Worm (Caenorhabditis elegans) whole organism, L4 larva: ENCODE data around the gene suds-3.

Source experiments
- F44E2.7 ChIP-seq: fragments of 200-800 bp; sonication (Bioruptor generic); IDR thresholded peaks from 2 replicates; pipeline ENCODE4 v2.1.2; 2022; ENCODE audit warnings: missing genetic modification characterization, missing compliant biosample characterization
- R02D3.7 ChIP-seq: fragments of 150-350 bp; sonication (generic microtip); optimal IDR thresholded peaks from 3 replicates; lab custom pipeline; 2014; ENCODE audit warnings: missing biosample characterization, missing genetic modification characterization
- Y105C5A.15 ChIP-seq: fragments of 200-800 bp; sonication (Bioruptor generic); IDR thresholded peaks from 2 replicates; pipeline ENCODE4 v1.3.6; 2022; ENCODE audit warnings: missing genetic modification characterization, missing compliant biosample characterization
- Y75B8A.6 ChIP-seq: fragments of 200-800 bp; sonication (Bioruptor generic); IDR thresholded peaks from 2 replicates; pipeline ENCODE4 v1.3.6; 2022; ENCODE audit warnings: missing genetic modification reagents, missing genetic modification characterization, missing compliant biosample characterization
- aly-2 ChIP-seq: sonication (generic microtip); optimal IDR thresholded peaks from 2 replicates; lab custom pipeline; 2018; ENCODE audit warnings: missing biosample characterization, missing genetic modification characterization
- ama-1 ChIP-seq: fragments of 150-350 bp; optimal IDR thresholded peaks from 2 replicates; lab custom pipeline; 2014; ENCODE audit warnings: inconsistent platforms, mixed read lengths
- attf-4 ChIP-seq: sonication (generic microtip); optimal IDR thresholded peaks from 3 replicates; lab custom pipeline; 2017; ENCODE audit warnings: missing biosample characterization, missing genetic modification characterization
- ceh-32 ChIP-seq: sonication (generic microtip); optimal IDR thresholded peaks from 2 replicates; lab custom pipeline; 2016; ENCODE audit warnings: mild to moderate bottlenecking, missing genetic modification characterization, missing compliant biosample characterization; ENCODE audit not compliant: poor library complexity
- ceh-82 ChIP-seq: sonication (generic microtip); optimal IDR thresholded peaks from 2 replicates; lab custom pipeline; 2017; ENCODE audit warnings: missing biosample characterization, missing genetic modification characterization
- daf-12 ChIP-seq: fragments of 150-350 bp; optimal IDR thresholded peaks from 2 replicates; lab custom pipeline; 2014; ENCODE audit warnings: missing biosample characterization, missing genetic modification reagents, missing genetic modification characterization
- dpl-1 ChIP-seq: fragments of 150-350 bp; optimal IDR thresholded peaks from 2 replicates; lab custom pipeline; 2014; ENCODE audit warnings: missing biosample characterization, missing genetic modification reagents, missing genetic modification characterization
- duxl-1 ChIP-seq: sonication (generic microtip); optimal IDR thresholded peaks from 2 replicates; lab custom pipeline; 2016; ENCODE audit warnings: mild to moderate bottlenecking, missing genetic modification characterization, moderate library complexity, missing compliant biosample characterization; ENCODE audit not compliant: poor library complexity
- dve-1 ChIP-seq: sonication (generic microtip); optimal IDR thresholded peaks from 2 replicates; lab custom pipeline; 2017; ENCODE audit warnings: antibody characterized with exemption, mild to moderate bottlenecking, missing genetic modification characterization, missing compliant biosample characterization; ENCODE audit not compliant: insufficient read depth
- egl-43 ChIP-seq: fragments of 200-800 bp; sonication (Bioruptor generic); IDR thresholded peaks from 2 replicates; pipeline ENCODE4 v1.3.6; 2022; ENCODE audit warnings: missing genetic modification reagents, missing genetic modification characterization, missing compliant biosample characterization
- fkh-10 ChIP-seq: fragments of 150-350 bp; optimal IDR thresholded peaks from 2 replicates; lab custom pipeline; 2014; ENCODE audit warnings: missing biosample characterization, missing genetic modification reagents, missing genetic modification characterization
- fos-1 ChIP-seq: fragments of 150-350 bp; optimal IDR thresholded peaks from 2 replicates; lab custom pipeline; 2014; ENCODE audit warnings: missing biosample characterization, missing genetic modification characterization
- gei-8 ChIP-seq: fragments of 200-800 bp; sonication (Bioruptor generic); optimal IDR thresholded peaks from 2 replicates; lab custom pipeline; 2018; ENCODE audit warnings: mild to moderate bottlenecking, missing genetic modification characterization, missing compliant biosample characterization
- lim-7 ChIP-seq: fragments of 200-800 bp; sonication (Bioruptor generic); IDR thresholded peaks from 2 replicates; pipeline ENCODE4 v1.3.6; 2022; ENCODE audit warnings: missing genetic modification characterization, missing compliant biosample characterization
- lsy-2 ChIP-seq, 2 experiments: fragments of 150-350 bp in 1 of 2; sonication (generic microtip) in 1 of 2; optimal IDR thresholded peaks; 2 replicates each; lab custom pipeline; 2014 to 2017; ENCODE audit warnings: missing biosample characterization in 2 of 2, missing genetic modification characterization in 2 of 2
- madf-5 ChIP-seq, 2 experiments: fragments of 200-800 bp; sonication (Bioruptor generic); IDR thresholded peaks; 2 replicates each; pipeline ENCODE4 v1.3.6; 2022; ENCODE audit warnings: missing compliant biosample characterization in 2 of 2, missing genetic modification characterization in 2 of 2
- mdt-29 ChIP-seq: fragments of 200-800 bp; sonication (Bioruptor generic); IDR thresholded peaks from 2 replicates; pipeline ENCODE4 v1.3.6; 2022; ENCODE audit warnings: missing genetic modification reagents, missing genetic modification characterization, missing compliant biosample characterization
- mep-1 ChIP-seq: fragments of 150-350 bp; sonication (generic microtip); optimal IDR thresholded peaks from 3 replicates; lab custom pipeline; 2014; ENCODE audit warnings: missing biosample characterization, missing genetic modification characterization
- nhr-102 ChIP-seq: sonication (generic microtip); optimal IDR thresholded peaks from 2 replicates; lab custom pipeline; 2016; ENCODE audit warnings: mild to moderate bottlenecking, missing genetic modification characterization, moderate library complexity, missing compliant biosample characterization
- nhr-11 ChIP-seq: fragments of 150-350 bp; optimal IDR thresholded peaks from 2 replicates; lab custom pipeline; 2014; ENCODE audit warnings: missing biosample characterization, missing genetic modification characterization
- nhr-28 ChIP-seq: fragments of 150-350 bp; optimal IDR thresholded peaks from 2 replicates; lab custom pipeline; 2014; ENCODE audit warnings: missing biosample characterization, missing genetic modification characterization
- nhr-41 ChIP-seq: fragments of 200-800 bp; sonication (Bioruptor generic); IDR thresholded peaks from 2 replicates; pipeline ENCODE4 v1.3.6; 2022; ENCODE audit warnings: missing genetic modification reagents, missing genetic modification characterization, missing compliant biosample characterization
- nhr-6 ChIP-seq: fragments of 150-350 bp; optimal IDR thresholded peaks from 2 replicates; lab custom pipeline; 2014; ENCODE audit warnings: missing biosample characterization, missing genetic modification characterization
- pha-4 ChIP-seq, 2 experiments: fragments of 150-350 bp in 1 of 2; fragments of 200-800 bp in 1 of 2; sonication (Bioruptor generic) in 1 of 2; IDR thresholded peaks in 1 of 2; optimal IDR thresholded peaks in 1 of 2; 2 replicates each; pipeline versions ENCODE4 v1.3.6 to Lab custom; 2014 to 2022; ENCODE audit warnings: missing genetic modification characterization in 2 of 2, missing genetic modification reagents in 2 of 2, missing biosample characterization in 1 of 2, missing compliant biosample characterization in 1 of 2
- pqm-1 ChIP-seq: sonication (generic microtip); optimal IDR thresholded peaks from 2 replicates; lab custom pipeline; 2017; ENCODE audit warnings: missing biosample characterization, missing genetic modification characterization
- saeg-2 ChIP-seq: fragments of 200-800 bp; sonication (Bioruptor generic); IDR thresholded peaks from 2 replicates; pipeline ENCODE4 v1.3.6; 2022; ENCODE audit warnings: missing genetic modification reagents, missing genetic modification characterization, missing compliant biosample characterization
- set-16 ChIP-seq: fragments of 200-800 bp; sonication (Bioruptor generic); IDR thresholded peaks from 2 replicates; pipeline ENCODE4 v1.3.6; 2022; ENCODE audit warnings: missing genetic modification reagents, missing genetic modification characterization, missing compliant biosample characterization
- spr-1 ChIP-seq: sonication (generic microtip); optimal IDR thresholded peaks from 2 replicates; lab custom pipeline; 2016; ENCODE audit warnings: mild to moderate bottlenecking, missing genetic modification characterization, missing compliant biosample characterization
- unc-62 ChIP-seq, 3 experiments: fragments of 150-350 bp in 1 of 3; sonication (generic microtip); optimal IDR thresholded peaks in 2 of 3; peaks in 1 of 3; 1 replicate in 1 of 3; 2 replicates in 2 of 3; lab custom pipeline; 2014 to 2017; ENCODE audit warnings: missing biosample characterization in 3 of 3, missing genetic modification characterization in 3 of 3, missing genetic modification reagents in 3 of 3, missing genotype in 1 of 3
- ztf-7 ChIP-seq: fragments of 150-350 bp; optimal IDR thresholded peaks from 2 replicates; lab custom pipeline; 2014; ENCODE audit warnings: missing biosample characterization, missing genetic modification characterization

Gene suds-3

DNA sequence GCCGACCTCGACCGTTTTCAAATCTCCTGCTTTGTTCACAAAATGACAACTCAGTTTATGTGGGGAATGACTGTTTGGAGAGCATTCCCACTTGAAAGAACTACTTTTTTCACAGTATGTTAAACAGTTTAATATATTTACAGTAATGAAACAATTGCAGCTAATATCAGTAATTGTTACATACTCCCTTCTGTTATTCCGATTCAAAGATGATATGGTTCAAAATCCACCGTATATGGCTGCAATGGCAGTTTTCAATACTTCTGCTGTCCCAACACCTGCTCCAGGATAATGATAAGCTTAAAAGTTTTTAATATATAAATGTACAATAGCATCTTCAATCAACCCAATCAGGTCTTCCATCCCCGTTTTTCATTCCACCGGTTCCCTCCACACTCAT lies 23.6 kb upstream of the suds-3 start:
- no peak for TF ChIP-seq pha-4 (GFP tag; IDR thresholded peaks at IDR 0.05; lab: Robert Waterston, UW)
- no peak for TF ChIP-seq pha-4 (tag; optimal IDR thresholded peaks at IDR 0.05; lab: Kevin White, UChicago)
- TF ChIP-seq spr-1 = no peak
- peak in 1 of 2 experiments; percentile 95 for TF ChIP-seq unc-62 (GFP tag; optimal IDR thresholded peaks at IDR 0.05 in 1 of 2; lab: Kevin White, UChicago)
- TF ChIP-seq unc-62 (tag; optimal IDR thresholded peaks at IDR 0.05; lab: Kevin White, UChicago) = no peak
- TF ChIP-seq lim-7 (GFP tag; lab: Robert Waterston, UW) = no peak
- no peak for TF ChIP-seq nhr-11 (tag; lab: Kevin White, UChicago)
- TF ChIP-seq pqm-1 = no peak
- no peak for TF ChIP-seq Y105C5A.15 (GFP tag; lab: Robert Waterston, UW)
- TF ChIP-seq aly-2 (tag; lab: Kevin White, UChicago) = no peak

DNA sequence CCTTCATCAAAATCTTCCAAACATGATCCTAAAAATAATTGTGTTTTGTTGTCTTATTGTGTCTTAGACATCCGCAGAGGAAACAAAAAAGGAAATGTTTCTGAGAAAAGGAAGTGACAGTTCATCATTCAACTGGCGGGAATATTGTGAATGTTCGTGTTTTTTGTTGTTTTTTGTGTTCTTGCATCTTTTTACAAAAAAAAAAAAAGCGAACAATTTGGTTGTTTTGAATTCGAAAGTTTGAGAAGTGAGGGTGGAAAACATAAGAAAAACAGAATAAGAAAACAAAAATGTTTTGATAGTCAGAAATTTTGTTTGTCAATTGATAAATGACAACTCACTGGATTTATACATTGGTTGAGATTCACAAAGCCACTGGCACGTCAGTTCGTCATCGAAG lies 21.2 kb upstream of the suds-3 start:
- TF ChIP-seq nhr-11 (tag; lab: Kevin White, UChicago) (no peak), set-16 (no peak), dpl-1 (GFP tag; lab: Kevin White, UChicago) (no peak), R02D3.7 (no peak), unc-62 (GFP tag; optimal IDR thresholded peaks at IDR 0.05 in 1 of 2; lab: Kevin White, UChicago) (peak in 1 of 2 experiments; percentile 96), unc-62 (tag; optimal IDR thresholded peaks at IDR 0.05; lab: Kevin White, UChicago) (no peak), mep-1 (tag; lab: Kevin White, UChicago) (no peak), ztf-7 (tag; lab: Kevin White, UChicago) (no peak)
- TF ChIP-seq, all 104 proteins: peak for 1

DNA sequence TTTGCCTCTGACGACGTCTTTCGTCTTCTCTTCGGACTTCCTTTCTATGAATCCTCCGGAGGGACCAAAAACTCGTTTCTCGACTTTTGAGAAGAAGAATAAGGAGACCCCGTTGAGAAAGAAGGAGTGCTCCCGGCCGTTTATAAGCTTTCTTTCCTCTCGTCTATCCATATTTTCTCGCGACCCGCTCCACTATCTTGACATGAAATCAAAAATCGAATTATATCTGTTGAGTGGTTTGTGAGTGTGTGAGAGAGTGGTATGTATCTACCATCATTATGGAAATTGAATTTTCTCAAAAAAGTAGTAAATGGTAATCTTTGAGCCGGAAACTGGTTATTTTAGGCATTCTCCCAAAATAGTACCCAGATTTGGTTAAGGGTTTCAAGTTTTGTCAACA lies 19.6 kb upstream of the suds-3 start:
- TF ChIP-seq dve-1 (tag; lab: Kevin White, UChicago) (no peak), unc-62 (GFP tag; optimal IDR thresholded peaks at IDR 0.05 in 1 of 2; lab: Kevin White, UChicago) (peak in 1 of 2 experiments; percentile 45), unc-62 (tag; optimal IDR thresholded peaks at IDR 0.05; lab: Kevin White, UChicago) (no peak)

DNA sequence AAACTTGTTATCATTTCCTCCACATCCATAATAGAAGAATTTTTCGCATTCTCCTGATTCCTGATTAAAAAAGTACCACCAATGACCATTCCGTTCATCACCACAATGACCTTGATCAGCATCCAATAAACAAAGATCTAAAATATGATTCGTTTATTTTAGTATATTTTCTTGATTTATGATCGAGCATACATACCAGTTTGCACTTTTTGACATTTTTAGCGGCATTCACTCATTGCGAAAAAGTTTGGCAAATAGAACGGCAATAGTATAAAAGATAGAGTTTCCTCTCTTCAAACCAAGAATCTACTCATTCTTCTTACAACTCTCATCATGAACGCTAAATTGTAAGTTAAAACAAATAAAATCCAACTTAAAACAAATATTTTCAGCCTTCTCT lies 17.0 kb upstream of the suds-3 start, which contains the start of gene fipr-10:
fipr-10 (plus strand) TSS at position 301 of the 400 bp plus-strand sequence.
- TF ChIP-seq fos-1 (tag; lab: Kevin White, UChicago) = no peak
- TF ChIP-seq nhr-102 (tag; lab: Kevin White, UChicago) = no peak
- TF ChIP-seq mep-1 (tag; lab: Kevin White, UChicago) = no peak
- TF ChIP-seq Y105C5A.15 (GFP tag; lab: Robert Waterston, UW) = no peak
- TF ChIP-seq ama-1 (lab: Kevin White, UChicago) = no peak
- no peak for TF ChIP-seq nhr-6
- no peak for TF ChIP-seq F44E2.7 (GFP tag; lab: Robert Waterston, UW)
- TF ChIP-seq egl-43 (GFP tag; lab: Robert Waterston, UW) = no peak

DNA sequence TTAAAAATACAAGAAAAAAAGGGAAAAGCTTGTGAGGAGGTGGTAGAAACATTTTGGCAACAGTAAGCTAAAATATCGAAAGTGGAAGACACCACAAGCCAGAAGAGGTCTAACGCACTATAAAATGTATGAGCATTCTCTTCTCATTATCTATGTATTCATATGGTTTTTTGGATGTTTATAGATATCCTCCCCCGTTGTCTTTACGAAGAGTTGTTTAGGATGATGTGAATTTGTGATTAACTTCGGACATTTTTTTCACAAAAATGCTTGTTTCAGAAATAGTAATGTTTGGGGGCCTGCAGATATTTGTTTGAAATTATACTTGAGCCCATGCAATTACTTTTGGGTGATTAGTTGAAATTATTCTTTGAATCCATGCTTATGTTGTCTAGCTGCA lies 15.8 kb upstream of the suds-3 start, which contains the start of gene mec-9:
mec-9 (minus strand) TSS at position 101 of the 400 bp plus-strand sequence.
- no peak for TF ChIP-seq nhr-41 (GFP tag; lab: Robert Waterston, UW)
- no peak for TF ChIP-seq daf-12 (tag; lab: Kevin White, UChicago)
- no peak for TF ChIP-seq duxl-1 (tag; lab: Kevin White, UChicago)
- no peak for TF ChIP-seq nhr-28 (tag; lab: Kevin White, UChicago)
- TF ChIP-seq mdt-29 (GFP tag; lab: Robert Waterston, UW) = no peak
- no peak for TF ChIP-seq ceh-82 (tag; lab: Kevin White, UChicago)
- no peak for TF ChIP-seq saeg-2 (GFP tag; lab: Robert Waterston, UW)
- TF ChIP-seq ceh-32 = no peak
- no peak for TF ChIP-seq gei-8 (GFP tag; lab: Kevin White, UChicago)
- no peak for TF ChIP-seq fkh-10
- no peak for TF ChIP-seq lim-7 (GFP tag; lab: Robert Waterston, UW)
- TF ChIP-seq nhr-102 (tag; lab: Kevin White, UChicago) = no peak
- TF ChIP-seq attf-4 (tag; lab: Kevin White, UChicago) = no peak
- TF ChIP-seq set-16 = no peak
- no peak for TF ChIP-seq Y75B8A.6 (GFP tag; lab: Robert Waterston, UW)
- TF ChIP-seq madf-5 (GFP tag; IDR thresholded peaks at IDR 0.05; lab: Robert Waterston, UW) = no peak
- no peak for TF ChIP-seq lsy-2 (tag; optimal IDR thresholded peaks at IDR 0.05; lab: Kevin White, UChicago)
